ENCODE assay signal across 2 worm cellular contexts in genomic region chrX:487669-488068, ce11.
TF ChIP-seq lines count a peak whose summit lies in the region.

No protein-coding gene starts in this region.

TF ChIP-seq in whole organism, L4 larva, 104 proteins besides CTCF, POLR2A, EP300 and RAD21 (continued from another document):
- TF ChIP-seq tag-97 (GFP tag; IDR thresholded peaks at IDR 0.05; lab: Robert Waterston, UW) (no peak), mdt-29 (GFP tag; IDR thresholded peaks at IDR 0.05; lab: Robert Waterston, UW) (peak; percentile 72; the same call in 1 of the 2 replicates), T20F7.1 (GFP tag; optimal IDR thresholded peaks at IDR 0.05; lab: Kevin White, UChicago) (no peak), php-3 (GFP tag; IDR thresholded peaks at IDR 0.05; lab: Robert Waterston, UW) (no peak), gei-8 (GFP tag; optimal IDR thresholded peaks at IDR 0.05; lab: Kevin White, UChicago) (no peak), Y75B8A.6 (GFP tag; IDR thresholded peaks at IDR 0.05; lab: Robert Waterston, UW) (no peak), lin-39 (tag; optimal IDR thresholded peaks at IDR 0.05; lab: Kevin White, UChicago) (no peak), hlh-11 (tag; optimal IDR thresholded peaks at IDR 0.05; lab: Kevin White, UChicago) (no peak)
TF ChIP-seq in whole organism, L4 larva: peak in this region for 26.

TF ChIP-seq in whole organism, young adult, 124 proteins besides CTCF, POLR2A, EP300 and RAD21 (continued from another document):
- TF ChIP-seq snpc-3.4 (tag; optimal IDR thresholded peaks at IDR 0.05; lab: Kevin White, UChicago) (peak; percentile 59), die-1 (tag; optimal IDR thresholded peaks at IDR 0.05; lab: Kevin White, UChicago) (peak; percentile 90), nhr-90 (tag; optimal IDR thresholded peaks at IDR 0.05; lab: Kevin White, UChicago) (peak; percentile 76), nhr-27 (tag; optimal IDR thresholded peaks at IDR 0.05; lab: Kevin White, UChicago) (no peak), F23B12.7 (tag; optimal IDR thresholded peaks at IDR 0.05; lab: Kevin White, UChicago; ENCODE audit: insufficient read depth) (peak; percentile 16), snpc-1.3 (tag; optimal IDR thresholded peaks at IDR 0.05; lab: Kevin White, UChicago; ENCODE audit: insufficient read depth) (peak; percentile 65), ztf-18 (tag; optimal IDR thresholded peaks at IDR 0.05; lab: Kevin White, UChicago) (peak; percentile 59), attf-5 (GFP tag; optimal IDR thresholded peaks at IDR 0.05; lab: Kevin White, UChicago) (peak; percentile 59), tbp1 (GFP tag; optimal IDR thresholded peaks at IDR 0.05; lab: Kevin White, UChicago) (peak; percentile 90), Y79H2A.3 (GFP tag; conservative IDR thresholded peaks at IDR 0.05; lab: Robert Waterston, UW) (0 out of 2 replicates have a peak, but pooled peaks have one; percentile 13)
